Worm (Caenorhabditis elegans): Measurements from ENCODE around the gene F52C6.3.
"Not testable (repeated sequence)": the region's sequence is repeated elsewhere in the genome, so short reads cannot be mapped to it uniquely, and the experiment has no call there.

Gene F52C6.3

DNA sequence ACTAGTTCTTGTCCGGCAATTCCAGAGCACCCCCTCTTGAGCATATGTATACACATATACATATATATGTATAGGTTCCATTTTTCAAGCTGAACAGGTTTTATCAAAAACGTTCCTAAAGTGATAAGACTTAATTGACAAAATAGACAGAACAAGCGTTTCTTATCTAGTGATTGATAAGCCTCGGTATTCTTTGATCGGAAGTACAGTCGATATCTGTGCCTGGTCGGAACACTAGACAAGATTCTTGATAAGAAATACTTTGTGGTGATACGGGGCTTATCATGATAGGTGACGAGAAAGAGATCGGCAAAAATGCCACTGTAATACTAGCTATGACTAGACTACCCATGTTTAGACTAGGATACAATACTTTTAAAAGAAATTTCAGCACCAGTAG, 24.6 kb downstream of the F52C6.3 start:
- TF ChIP-seq unc-120 (tag; optimal IDR thresholded peaks at IDR 0.05; ENCODE audit: poor library complexity, severe bottlenecking) (no peak), nhr-76 (tag; optimal IDR thresholded peaks at IDR 0.05) (no peak), snpc-4 (tag; optimal IDR thresholded peaks at IDR 0.05) (no peak), elt-3 (tag; optimal IDR thresholded peaks at IDR 0.05) (peak; percentile 70), zip-8 (tag; optimal IDR thresholded peaks at IDR 0.05) (no peak)

DNA sequence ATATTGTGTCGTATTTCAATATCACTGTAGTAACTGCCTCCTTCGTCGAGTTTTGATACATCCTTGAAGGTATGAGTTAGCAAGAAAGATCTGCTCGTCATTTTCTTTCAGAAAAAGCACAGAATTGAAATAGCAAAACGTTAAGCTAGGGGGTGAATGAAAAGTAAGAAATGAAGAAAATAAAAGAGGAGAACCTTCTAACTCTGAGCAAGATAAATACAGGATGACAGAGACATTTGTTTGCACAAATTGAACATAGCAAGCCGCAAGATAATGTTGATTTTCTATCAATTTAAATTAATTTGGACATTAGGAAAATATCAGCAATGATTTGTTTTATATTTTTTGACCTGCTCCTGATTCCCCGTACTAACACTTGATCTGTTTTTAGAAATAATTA, 31.0 kb downstream of the F52C6.3 start, which contains the start of gene math-49:
Gene math-49, minus strand, starts transcription at position 101 of the 400 bp plus-strand sequence.
- not testable (repeated sequence) for TF ChIP-seq pha-4, nhr-12, ztf-11 (tag; optimal IDR thresholded peaks at IDR 0.05)

Measured in whole organism, mixed stage, embryonic.